Worm (Caenorhabditis elegans): Measurements from ENCODE around the gene dhs-7.

Gene dhs-7

ce11 chrII:7238248-7238647, 30.0 kb upstream of the dhs-7 start, which contains the start of gene aqp-1:
Gene aqp-1 (minus strand): TSS chrII:7238349.
- TF ChIP-seq tra-4 (tag; optimal IDR thresholded peaks at IDR 0.05) (no peak), ets-7 (tag; optimal IDR thresholded peaks at IDR 0.05) (no peak), sea-1 (GFP tag; conservative IDR thresholded peaks at IDR 0.05) (no peak), B0310.2 (tag; optimal IDR thresholded peaks at IDR 0.05) (no peak)

ce11 chrII:7236937-7237336, 28.7 kb upstream of the dhs-7 start:
- TF ChIP-seq ets-7 (tag; optimal IDR thresholded peaks at IDR 0.05) (no peak), tbx-11 (GFP tag; IDR thresholded peaks at IDR 0.05) (no peak), flt-1 (GFP tag; IDR thresholded peaks at IDR 0.05) (no peak), ama-1 (optimal IDR thresholded peaks at IDR 0.05) (no peak), hmg-4 (GFP tag; optimal IDR thresholded peaks at IDR 0.05) (no peak)

ce11 chrII:7233274-7233673, 25.0 kb upstream of the dhs-7 start:
- TF ChIP-seq hmg-4 (GFP tag; optimal IDR thresholded peaks at IDR 0.05) (no peak), sea-1 (GFP tag; conservative IDR thresholded peaks at IDR 0.05) (no peak), ets-7 (tag; optimal IDR thresholded peaks at IDR 0.05) (no peak), tbx-11 (GFP tag; IDR thresholded peaks at IDR 0.05) (no peak), tbx-37 (GFP tag; conservative IDR thresholded peaks at IDR 0.05) (no peak), B0310.2 (tag; optimal IDR thresholded peaks at IDR 0.05) (no peak), hmbx-1 (tag; optimal IDR thresholded peaks at IDR 0.05) (no peak), tra-4 (tag; optimal IDR thresholded peaks at IDR 0.05) (no peak), flt-1 (GFP tag; IDR thresholded peaks at IDR 0.05) (no peak), F13C5.2 (tag; optimal IDR thresholded peaks at IDR 0.05) (no peak), pes-1 (GFP tag; IDR thresholded peaks at IDR 0.05) (no peak), hnd-1 (tag; optimal IDR thresholded peaks at IDR 0.05) (no peak), aly-1 (tag; optimal IDR thresholded peaks at IDR 0.05) (no peak), ama-1 (optimal IDR thresholded peaks at IDR 0.05) (no peak), ceh-36 (tag; optimal IDR thresholded peaks at IDR 0.05) (no peak), scrt-1 (GFP tag; IDR thresholded peaks at IDR 0.05) (no peak), ceh-13 (GFP tag; optimal IDR thresholded peaks at IDR 0.05) (no peak)

ce11 chrII:7232517-7232916, 24.3 kb upstream of the dhs-7 start, which contains the start of gene ctsa-3.1:
Gene ctsa-3.1 (plus strand): TSS chrII:7232853.
- TF ChIP-seq tra-4 (tag; optimal IDR thresholded peaks at IDR 0.05) (no peak), B0310.2 (tag; optimal IDR thresholded peaks at IDR 0.05) (no peak), hnd-1 (tag; optimal IDR thresholded peaks at IDR 0.05) (no peak), scrt-1 (GFP tag; IDR thresholded peaks at IDR 0.05) (no peak), hmg-4 (GFP tag; optimal IDR thresholded peaks at IDR 0.05) (no peak), flt-1 (GFP tag; IDR thresholded peaks at IDR 0.05) (no peak)

- TF ChIP-seq scrt-1 (GFP tag; IDR thresholded peaks at IDR 0.05) (no peak), hmbx-1 (tag; optimal IDR thresholded peaks at IDR 0.05) (no peak), aly-1 (tag; optimal IDR thresholded peaks at IDR 0.05) (no peak), hnd-1 (tag; optimal IDR thresholded peaks at IDR 0.05) (no peak), F13C5.2 (tag; optimal IDR thresholded peaks at IDR 0.05) (no peak), sea-1 (GFP tag; conservative IDR thresholded peaks at IDR 0.05) (no peak), tra-4 (tag; optimal IDR thresholded peaks at IDR 0.05) (no peak), B0310.2 (tag; optimal IDR thresholded peaks at IDR 0.05) (no peak), hmg-4 (GFP tag; optimal IDR thresholded peaks at IDR 0.05) (no peak), ceh-13 (GFP tag; optimal IDR thresholded peaks at IDR 0.05) (no peak), ets-7 (tag; optimal IDR thresholded peaks at IDR 0.05) (no peak), ceh-36 (tag; optimal IDR thresholded peaks at IDR 0.05) (no peak), ama-1 (optimal IDR thresholded peaks at IDR 0.05) (no peak), flt-1 (GFP tag; IDR thresholded peaks at IDR 0.05) (no peak)
Observed at ce11 chrII:7231951-7232350, 23.7 kb upstream of the dhs-7 start.

ce11 chrII:7230684-7231083, 22.4 kb upstream of the dhs-7 start:
- TF ChIP-seq hmbx-1 (tag; optimal IDR thresholded peaks at IDR 0.05) (no peak), ets-7 (tag; optimal IDR thresholded peaks at IDR 0.05) (no peak), tbx-11 (GFP tag; IDR thresholded peaks at IDR 0.05) (no peak), scrt-1 (GFP tag; IDR thresholded peaks at IDR 0.05) (no peak), ceh-36 (tag; optimal IDR thresholded peaks at IDR 0.05) (no peak), B0310.2 (tag; optimal IDR thresholded peaks at IDR 0.05) (no peak), hnd-1 (tag; optimal IDR thresholded peaks at IDR 0.05) (no peak), flt-1 (GFP tag; IDR thresholded peaks at IDR 0.05) (no peak), sea-1 (GFP tag; conservative IDR thresholded peaks at IDR 0.05) (no peak), ama-1 (optimal IDR thresholded peaks at IDR 0.05) (no peak), F13C5.2 (tag; optimal IDR thresholded peaks at IDR 0.05) (no peak), ceh-13 (GFP tag; optimal IDR thresholded peaks at IDR 0.05) (no peak), aly-1 (tag; optimal IDR thresholded peaks at IDR 0.05) (no peak), tra-4 (tag; optimal IDR thresholded peaks at IDR 0.05) (no peak)

ce11 chrII:7228646-7229200, 20.5 kb upstream of the dhs-7 start, which contains the start of gene F32A5.4:
Gene F32A5.4 (plus strand): TSS chrII:7229150.
- TF ChIP-seq ets-7 (tag; optimal IDR thresholded peaks at IDR 0.05) (no peak), tbx-11 (GFP tag; IDR thresholded peaks at IDR 0.05) (no peak), scrt-1 (GFP tag; IDR thresholded peaks at IDR 0.05) (no peak), tbx-37 (GFP tag; conservative IDR thresholded peaks at IDR 0.05) (no peak), aly-1 (tag; optimal IDR thresholded peaks at IDR 0.05) (no peak), hmbx-1 (tag; optimal IDR thresholded peaks at IDR 0.05) (no peak), ceh-36 (tag; optimal IDR thresholded peaks at IDR 0.05) (no peak), B0310.2 (tag; optimal IDR thresholded peaks at IDR 0.05) (no peak), ceh-13 (GFP tag; optimal IDR thresholded peaks at IDR 0.05) (no peak), pes-1 (GFP tag; IDR thresholded peaks at IDR 0.05) (no peak)

ce11 chrII:7225864-7226522, 17.7 kb upstream of the dhs-7 start, which contains the start of gene clh-3:
Gene clh-3 (minus strand): TSS chrII:7225914.
- no peak for TF ChIP-seq tbx-37 (GFP tag; conservative IDR thresholded peaks at IDR 0.05)
- no peak for TF ChIP-seq hnd-1 (tag; optimal IDR thresholded peaks at IDR 0.05)
- no peak for TF ChIP-seq tbx-11 (GFP tag; IDR thresholded peaks at IDR 0.05)
- no peak for TF ChIP-seq ets-7 (tag; optimal IDR thresholded peaks at IDR 0.05)
- no peak for TF ChIP-seq hmg-4 (GFP tag; optimal IDR thresholded peaks at IDR 0.05)
- TF ChIP-seq sea-1 (GFP tag; conservative IDR thresholded peaks at IDR 0.05): no peak
- TF ChIP-seq flt-1 (GFP tag; IDR thresholded peaks at IDR 0.05): no peak
- TF ChIP-seq ceh-13 (GFP tag; optimal IDR thresholded peaks at IDR 0.05): no peak
- no peak for TF ChIP-seq aly-1 (tag; optimal IDR thresholded peaks at IDR 0.05)
- TF ChIP-seq ama-1 (optimal IDR thresholded peaks at IDR 0.05): no peak
- TF ChIP-seq tra-4 (tag; optimal IDR thresholded peaks at IDR 0.05): no peak
- no peak for TF ChIP-seq F13C5.2 (tag; optimal IDR thresholded peaks at IDR 0.05)
- no peak for TF ChIP-seq scrt-1 (GFP tag; IDR thresholded peaks at IDR 0.05)
